Worm (Caenorhabditis elegans) whole organism, late embryonic: Measurements from ENCODE around the gene F46F5.5.

Source experiments
- ama-1 ChIP-seq: fragments of 150-350 bp; optimal IDR thresholded peaks from 2 replicates; lab custom pipeline; 2014
- pha-2 ChIP-seq: sonication (generic microtip); optimal IDR thresholded peaks from 2 replicates; lab custom pipeline; 2017; ENCODE audit warnings: mild to moderate bottlenecking, missing genetic modification characterization, missing compliant biosample characterization
- pha-4 ChIP-seq: fragments of 150-350 bp; optimal IDR thresholded peaks from 2 replicates; lab custom pipeline; 2018; ENCODE audit warnings: missing biosample characterization, missing genetic modification reagents, missing genetic modification characterization
- unc-42 ChIP-seq: sonication (generic microtip); optimal IDR thresholded peaks from 2 replicates; lab custom pipeline; 2016; ENCODE audit warnings: missing genotype, missing genetic modification characterization, missing compliant biosample characterization

DNA sequence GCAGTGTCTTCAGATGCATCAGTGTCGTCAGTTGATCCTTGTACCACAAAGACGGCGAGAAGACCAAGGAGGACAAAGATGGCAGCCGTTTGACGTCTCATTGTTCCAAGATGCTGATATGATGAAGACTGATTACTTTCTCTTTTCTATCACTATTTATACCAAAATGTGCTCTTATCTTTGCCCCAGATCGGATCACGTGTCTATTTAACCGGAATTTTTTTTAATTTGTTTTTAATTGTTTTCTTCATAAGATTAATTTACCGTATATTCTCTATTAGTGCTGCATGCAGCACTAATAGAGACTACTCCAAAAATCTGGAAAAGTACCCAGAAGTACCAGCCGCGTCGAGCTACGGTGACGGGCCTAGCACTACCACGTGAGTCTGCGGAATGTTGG, 1.9 kb upstream of the F46F5.5 start, which contains the start of gene msrp-3:
- no peak for TF ChIP-seq pha-2 (tag; lab: Kevin White, UChicago)
- TF ChIP-seq ama-1 (lab: Kevin White, UChicago) = no peak
- no peak for TF ChIP-seq pha-4
- TF ChIP-seq unc-42 (tag; lab: Kevin White, UChicago) = no peak
